Fruit fly (Drosophila melanogaster) whole organism, prepupa: ENCODE results near the gene CG2157.

Experiments used
- Blimp-1 ChIP-seq: fragments of 200-800 bp; sonication (Bioruptor generic); optimal IDR thresholded peaks from 3 replicates; lab custom pipeline; 2017; ENCODE audit warnings: missing biosample characterization, missing genetic modification characterization, mild to moderate bottlenecking, moderate library complexity, missing genetic modification reagents
- CG11762 ChIP-seq: fragments of 200-800 bp; sonication (Bioruptor generic); optimal IDR thresholded peaks from 3 replicates; lab custom pipeline; 2016; ENCODE audit warnings: missing biosample characterization, missing genetic modification characterization; ENCODE audit not compliant: insufficient read depth
- CG3032 ChIP-seq: fragments of 200-800 bp; optimal IDR thresholded peaks from 2 replicates; lab custom pipeline; 2019; ENCODE audit warnings: missing biosample characterization, mild to moderate bottlenecking, missing genetic modification characterization, moderate library complexity
- CG6792 ChIP-seq: fragments of 200-800 bp; sonication (Bioruptor generic); optimal IDR thresholded peaks from 3 replicates; lab custom pipeline; 2016; ENCODE audit warnings: missing biosample characterization, missing genetic modification characterization
- CG6808 ChIP-seq: fragments of 200-800 bp; sonication (Bioruptor generic); optimal IDR thresholded peaks from 3 replicates; lab custom pipeline; 2017; ENCODE audit warnings: missing biosample characterization, missing genetic modification characterization, mild to moderate bottlenecking, moderate library complexity, missing genetic modification reagents
- CG8319 ChIP-seq: fragments of 200-800 bp; sonication (Bioruptor generic); optimal IDR thresholded peaks from 3 replicates; lab custom pipeline; 2016; ENCODE audit warnings: missing biosample characterization, missing genetic modification characterization
- Hr4 ChIP-seq: fragments of 200-800 bp; sonication (Bioruptor generic); optimal IDR thresholded peaks from 3 replicates; lab custom pipeline; 2016; ENCODE audit warnings: missing biosample characterization, missing genetic modification characterization
- Met ChIP-seq: fragments of 200-800 bp; sonication (Bioruptor generic); optimal IDR thresholded peaks from 3 replicates; lab custom pipeline; 2016; ENCODE audit warnings: missing biosample characterization, missing genetic modification characterization
- Sox14 ChIP-seq: fragments of 200-800 bp; sonication (Bioruptor generic); optimal IDR thresholded peaks from 3 replicates; lab custom pipeline; 2016; ENCODE audit warnings: missing biosample characterization, missing genetic modification characterization
- net ChIP-seq: fragments of 200-800 bp; sonication (Bioruptor generic); optimal IDR thresholded peaks from 3 replicates; lab custom pipeline; 2016; ENCODE audit warnings: missing biosample characterization, missing genetic modification characterization
- ss ChIP-seq, 2 experiments: fragments of 200-800 bp; sonication (Bioruptor generic); optimal IDR thresholded peaks; 2 replicates in 1 of 2; 3 replicates in 1 of 2; lab custom pipeline; 2017 to 2018; ENCODE audit warnings: mild to moderate bottlenecking in 2 of 2, missing biosample characterization in 2 of 2, missing genetic modification characterization in 2 of 2, moderate library complexity in 1 of 2

DNA sequence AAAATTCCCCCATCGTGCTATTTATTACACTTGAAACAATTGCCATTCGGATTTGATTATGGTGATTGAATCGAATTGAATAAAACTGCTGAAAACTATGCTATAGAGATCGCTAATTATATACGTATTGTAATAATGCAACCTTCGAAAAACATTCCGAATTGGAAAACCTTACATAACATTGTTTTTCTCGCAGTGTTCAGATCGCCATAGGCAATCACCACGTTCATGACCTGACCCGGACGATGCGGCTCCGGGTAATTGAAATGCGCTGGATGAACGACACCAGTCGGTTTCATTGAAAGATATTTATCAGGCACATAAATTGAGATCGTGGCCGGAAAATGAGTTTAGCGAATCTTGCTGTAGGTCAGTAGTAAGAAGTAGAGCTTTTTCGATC lies 13.7 kb downstream of the CG2157 start:
- TF ChIP-seq Blimp-1 (GFP tag; lab: Kevin White, UChicago) (no peak), CG8319 (GFP tag; lab: Kevin White, UChicago) (no peak), CG6792 (GFP tag; lab: Kevin White, UChicago) (peak; percentile 1), ss (GFP tag; optimal IDR thresholded peaks at IDR 0.05; lab: Kevin White, UChicago) (no peak), CG3032 (no peak), Hr4 (GFP tag; lab: Kevin White, UChicago) (no peak), Met (GFP tag; lab: Kevin White, UChicago) (peak; percentile 32), net (GFP tag; lab: Kevin White, UChicago) (no peak), CG11762 (GFP tag; lab: Kevin White, UChicago) (no peak), CG6808 (GFP tag; lab: Kevin White, UChicago) (no peak), Sox14 (no peak)
